Fruit fly (Drosophila melanogaster) whole organism, embryonic: ENCODE data around the gene eIF3i.

ENCODE experiments used
- ATbp ChIP-seq: fragments of 200-800 bp; sonication (Bioruptor generic); optimal IDR thresholded peaks from 2 replicates; lab custom pipeline; 2017; ENCODE audit warnings: missing biosample characterization, mild to moderate bottlenecking, missing genetic modification characterization, missing genetic modification reagents
- Atf6 ChIP-seq: fragments of 200-800 bp; sonication (Bioruptor generic); IDR thresholded peaks from 2 replicates; pipeline ENCODE4 v1.3.6; 2022; ENCODE audit warnings: missing biosample characterization, missing genetic modification characterization
- CG10147 ChIP-seq: fragments of 200-800 bp; sonication (Bioruptor generic); optimal IDR thresholded peaks from 2 replicates; lab custom pipeline; 2019; ENCODE audit warnings: missing biosample characterization, mild to moderate bottlenecking, missing genetic modification characterization, moderate library complexity
- CG10321 ChIP-seq: fragments of 200-800 bp; sonication (Bioruptor generic); IDR thresholded peaks from 2 replicates; pipeline ENCODE4 v1.3.6; 2022; ENCODE audit warnings: missing biosample characterization, missing genetic modification characterization
- CG10462 ChIP-seq: fragments of 200-800 bp; sonication (Bioruptor generic); optimal IDR thresholded peaks from 2 replicates; lab custom pipeline; 2016; ENCODE audit warnings: missing biosample characterization, missing genetic modification characterization
- CG10565 ChIP-seq: fragments of 200-800 bp; sonication (Bioruptor generic); optimal IDR thresholded peaks from 3 replicates; lab custom pipeline; 2016; ENCODE audit warnings: missing biosample characterization, mild to moderate bottlenecking, missing genetic modification characterization
- CG14014 ChIP-seq: fragments of 200-800 bp; sonication (Bioruptor generic); IDR thresholded peaks from 2 replicates; pipeline ENCODE4 v1.3.6; 2022; ENCODE audit warnings: missing biosample characterization, missing genetic modification characterization
- CG14050 ChIP-seq: fragments of 200-800 bp; sonication (Bioruptor generic); IDR thresholded peaks from 3 replicates; pipeline ENCODE4 v1.3.6; 2022; ENCODE audit warnings: missing biosample characterization, missing genetic modification characterization
- CG1603 ChIP-seq: fragments of 200-800 bp; sonication (Bioruptor generic); optimal IDR thresholded peaks from 2 replicates; lab custom pipeline; 2019; ENCODE audit warnings: missing biosample characterization, mild to moderate bottlenecking, missing genetic modification characterization, moderate library complexity
- CG16815 ChIP-seq: fragments of 200-800 bp; sonication (Bioruptor generic); optimal IDR thresholded peaks from 3 replicates; lab custom pipeline; 2017; ENCODE audit warnings: missing biosample characterization, mild to moderate bottlenecking, missing genetic modification characterization
- CG18262 ChIP-seq: fragments of 200-800 bp; optimal IDR thresholded peaks from 3 replicates; lab custom pipeline; 2019; ENCODE audit warnings: missing biosample characterization, mild to moderate bottlenecking, missing genetic modification characterization, moderate library complexity
- CG31224 ChIP-seq: fragments of 200-800 bp; sonication (Bioruptor generic); IDR thresholded peaks from 2 replicates; pipeline ENCODE4 v1.3.6; 2022; ENCODE audit warnings: missing biosample characterization, missing genetic modification characterization
- CG34422 ChIP-seq: fragments of 200-800 bp; sonication (Bioruptor generic); IDR thresholded peaks from 3 replicates; pipeline ENCODE4 v1.3.6; 2022; ENCODE audit warnings: missing biosample characterization, missing genetic modification characterization
- CG4328 ChIP-seq: fragments of 200-800 bp; sonication (Bioruptor generic); optimal IDR thresholded peaks from 3 replicates; lab custom pipeline; 2017; ENCODE audit warnings: missing biosample characterization, missing genetic modification reagents, missing genetic modification characterization
- CG6272 ChIP-seq: fragments of 200-800 bp; sonication (Bioruptor generic); IDR thresholded peaks from 2 replicates; pipeline ENCODE4 v1.3.6; 2022; ENCODE audit warnings: missing biosample characterization, missing genetic modification characterization
- CG6813 ChIP-seq: fragments of 200-800 bp; sonication (Bioruptor generic); optimal IDR thresholded peaks from 2 replicates; lab custom pipeline; 2017; ENCODE audit warnings: missing biosample characterization, missing genetic modification characterization, mild to moderate bottlenecking, moderate library complexity, missing genetic modification reagents
- CG8478 ChIP-seq: fragments of >200 bp; optimal IDR thresholded peaks from 2 replicates; lab custom pipeline; 2018
- CG9817 ChIP-seq: fragments of 200-800 bp; sonication (Bioruptor generic); optimal IDR thresholded peaks from 2 replicates; lab custom pipeline; 2018; ENCODE audit warnings: missing biosample characterization, mild to moderate bottlenecking, missing genetic modification characterization, moderate library complexity
- CG9932 ChIP-seq: fragments of 200-800 bp; sonication (Bioruptor generic); IDR thresholded peaks from 2 replicates; pipeline ENCODE4 v1.3.6; 2022; ENCODE audit warnings: missing biosample characterization, missing genetic modification characterization
- Chrac-16 ChIP-seq: fragments of 200-800 bp; sonication (Bioruptor generic); optimal IDR thresholded peaks from 3 replicates; lab custom pipeline; 2016; ENCODE audit warnings: missing biosample characterization, missing genetic modification characterization
- ERR ChIP-seq: fragments of 200-800 bp; sonication (Bioruptor generic); optimal IDR thresholded peaks from 2 replicates; lab custom pipeline; 2016; ENCODE audit warnings: missing biosample characterization, missing genetic modification characterization
- Fer1 ChIP-seq: fragments of 200-800 bp; sonication (Bioruptor generic); optimal IDR thresholded peaks from 2 replicates; lab custom pipeline; 2017; ENCODE audit warnings: missing biosample characterization, mild to moderate bottlenecking, missing genetic modification characterization
- Fer2 ChIP-seq: fragments of 200-800 bp; sonication (Bioruptor generic); optimal IDR thresholded peaks from 2 replicates; lab custom pipeline; 2018; ENCODE audit warnings: missing biosample characterization, mild to moderate bottlenecking, missing genetic modification characterization, moderate library complexity
- H15 ChIP-seq: fragments of 200-800 bp; sonication (Bioruptor generic); IDR thresholded peaks from 3 replicates; pipeline ENCODE4 v1.3.6; 2022; ENCODE audit warnings: missing biosample characterization, missing genetic modification characterization
- Hmx ChIP-seq: fragments of 200-800 bp; sonication (Bioruptor generic); optimal IDR thresholded peaks from 2 replicates; lab custom pipeline; 2016; ENCODE audit warnings: missing biosample characterization, missing genetic modification characterization
- Kr ChIP-seq: fragments of 200-800 bp; sonication (Bioruptor generic); optimal IDR thresholded peaks from 2 replicates; lab custom pipeline; 2017; ENCODE audit warnings: missing biosample characterization, mild to moderate bottlenecking, missing genetic modification characterization
- MESR4 ChIP-seq: fragments of 200-800 bp; sonication (Bioruptor generic); optimal IDR thresholded peaks from 2 replicates; lab custom pipeline; 2018; ENCODE audit warnings: missing biosample characterization, mild to moderate bottlenecking, missing genetic modification characterization, moderate library complexity
- Optix ChIP-seq: fragments of 200-800 bp; sonication (Bioruptor generic); IDR thresholded peaks from 3 replicates; pipeline ENCODE4 v1.3.6; 2022; ENCODE audit warnings: missing biosample characterization, missing genetic modification characterization
- Six4 ChIP-seq: fragments of 200-800 bp; sonication (Bioruptor generic); optimal IDR thresholded peaks from 2 replicates; lab custom pipeline; 2016; ENCODE audit warnings: missing biosample characterization, missing genetic modification characterization
- ara ChIP-seq: fragments of 200-800 bp; sonication (Bioruptor generic); IDR thresholded peaks from 2 replicates; pipeline ENCODE4 v1.3.6; 2022; ENCODE audit warnings: missing biosample characterization, missing genetic modification characterization
- cad ChIP-seq: fragments of >200 bp; optimal IDR thresholded peaks from 2 replicates; lab custom pipeline; 2017; ENCODE audit warnings: missing biosample characterization, missing genetic modification characterization
- chinmo ChIP-seq: fragments of 200-800 bp; sonication (Bioruptor generic); IDR thresholded peaks from 4 replicates; pipeline ENCODE4 v1.3.6; 2022; ENCODE audit warnings: missing biosample characterization, missing genetic modification characterization; ENCODE audit not compliant: partially characterized antibody
- dati ChIP-seq: fragments of 200-800 bp; sonication (Bioruptor generic); IDR thresholded peaks from 2 replicates; pipeline ENCODE4 v1.3.6; 2022; ENCODE audit warnings: missing biosample characterization, missing genetic modification characterization
- en ChIP-seq: fragments of 200-800 bp; sonication (Bioruptor generic); optimal IDR thresholded peaks from 2 replicates; lab custom pipeline; 2016; ENCODE audit warnings: missing biosample characterization, missing genetic modification characterization
- fd3F ChIP-seq: fragments of 200-800 bp; sonication (Bioruptor generic); optimal IDR thresholded peaks from 2 replicates; lab custom pipeline; 2018; ENCODE audit warnings: missing biosample characterization, mild to moderate bottlenecking, missing genetic modification characterization, moderate library complexity
- ftz-f1 ChIP-seq: fragments of 200-800 bp; sonication (Bioruptor generic); optimal IDR thresholded peaks from 2 replicates; lab custom pipeline; 2016; ENCODE audit warnings: missing biosample characterization, missing genetic modification characterization
- gce ChIP-seq: fragments of 200-800 bp; sonication (Bioruptor generic); IDR thresholded peaks from 3 replicates; pipeline ENCODE4 v1.3.6; 2022; ENCODE audit warnings: missing biosample characterization, missing genetic modification characterization
- grau ChIP-seq: fragments of 200-800 bp; optimal IDR thresholded peaks from 3 replicates; lab custom pipeline; 2019; ENCODE audit warnings: missing biosample characterization, mild to moderate bottlenecking, missing genetic modification characterization, moderate library complexity
- hbn ChIP-seq: fragments of 200-800 bp; sonication (Bioruptor generic); IDR thresholded peaks from 2 replicates; pipeline ENCODE4 v1.3.6; 2022; ENCODE audit warnings: missing biosample characterization, missing genetic modification characterization; ENCODE audit not compliant: partially characterized antibody
- insv ChIP-seq, 2 experiments: fragments of 200-800 bp; sonication (Bioruptor generic); optimal IDR thresholded peaks; 3 replicates each; lab custom pipeline; 2016 to 2018; ENCODE audit warnings: missing biosample characterization in 2 of 2, missing genetic modification characterization in 2 of 2
- jing ChIP-seq: fragments of 200-800 bp; sonication (Bioruptor generic); optimal IDR thresholded peaks from 2 replicates; lab custom pipeline; 2018; ENCODE audit warnings: missing biosample characterization, mild to moderate bottlenecking, missing genetic modification characterization
- prd ChIP-seq, 3 experiments: fragments of >200 bp in 2 of 3; fragments of 200-800 bp in 1 of 3; sonication (Bioruptor generic) in 1 of 3; optimal IDR thresholded peaks in 2 of 3; IDR thresholded peaks in 1 of 3; 2 replicates in 2 of 3; 3 replicates in 1 of 3; pipeline versions ENCODE4 v1.3.6 to Lab custom; 2017 to 2022; ENCODE audit warnings: missing biosample characterization in 1 of 3, missing genetic modification characterization in 1 of 3
- sens ChIP-seq: fragments of 200-800 bp; sonication (Bioruptor generic); peaks from one replicate; lab custom pipeline; 2016; ENCODE audit warnings: missing biosample characterization, missing genetic modification characterization
- shn ChIP-seq: fragments of 200-800 bp; sonication (Bioruptor generic); optimal IDR thresholded peaks from 3 replicates; lab custom pipeline; 2016; ENCODE audit warnings: missing biosample characterization, missing genetic modification characterization
- slbo ChIP-seq: fragments of 200-800 bp; sonication (Bioruptor generic); IDR thresholded peaks from 2 replicates; pipeline ENCODE4 v1.3.6; 2022; ENCODE audit warnings: missing biosample characterization, missing genetic modification characterization
- sna ChIP-seq: fragments of 200-800 bp; sonication (Bioruptor generic); IDR thresholded peaks from 2 replicates; pipeline ENCODE4 v1.3.6; 2022; ENCODE audit warnings: missing biosample characterization, missing genetic modification characterization; ENCODE audit not compliant: partially characterized antibody
- tin ChIP-seq: fragments of 200-800 bp; sonication (Bioruptor generic); optimal IDR thresholded peaks from 3 replicates; lab custom pipeline; 2016; ENCODE audit warnings: missing biosample characterization, missing genetic modification characterization

eIF3i gene

DNA sequence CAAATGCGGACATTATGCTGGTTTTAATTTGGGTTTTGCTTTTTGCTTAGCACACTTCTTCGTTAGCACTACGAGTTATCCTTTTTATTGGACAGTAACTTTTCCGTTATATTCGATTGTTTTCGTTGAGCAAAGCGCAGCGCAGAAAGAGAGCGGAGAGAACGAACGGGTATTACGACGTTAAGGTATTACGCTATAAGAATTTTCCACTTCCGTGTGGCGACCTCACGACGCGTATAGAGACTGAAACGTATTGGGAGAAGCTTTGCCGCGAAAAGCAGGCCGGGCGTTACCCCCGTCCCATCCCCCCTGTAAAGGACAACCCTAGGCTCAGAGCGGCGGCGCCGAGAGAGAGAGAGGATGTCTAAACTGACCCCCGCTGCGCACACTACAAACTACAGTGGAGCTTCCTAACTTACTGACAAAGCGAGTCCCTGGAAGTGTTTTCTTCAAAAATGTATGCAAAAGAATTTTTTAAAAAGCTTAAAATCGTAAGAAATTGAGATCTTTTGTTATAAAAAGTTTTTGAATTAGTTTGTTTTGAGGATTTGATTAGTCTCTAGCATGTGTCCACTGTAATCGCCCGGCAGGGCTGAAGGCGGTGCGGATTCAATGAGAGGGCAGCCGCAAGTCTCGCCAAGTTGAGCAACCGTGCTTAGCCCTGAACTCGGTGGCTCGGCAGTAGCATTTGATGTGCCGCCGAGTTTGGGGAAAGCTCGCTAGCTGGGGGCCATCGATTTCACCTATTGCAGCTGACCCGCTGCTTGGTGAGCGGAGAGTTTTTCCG lies 37.3 kb upstream of the eIF3i start (continued):
- TF ChIP-seq jing (GFP tag; lab: Kevin White, UChicago), result peak; percentile 80
- TF ChIP-seq CG4328 (GFP tag; lab: Kevin White, UChicago), result peak; percentile 87
- peak; percentile 96 for TF ChIP-seq Atf6
- TF ChIP-seq CG14050 (GFP tag; lab: Robert Waterston, UW), result peak; percentile 92
- TF ChIP-seq CG18262 (tag; lab: Kevin White, UChicago), result peak; percentile 90
- peak; percentile 34 for TF ChIP-seq MESR4 (GFP tag; lab: Kevin White, UChicago)
- peak; percentile 94 for TF ChIP-seq CG6272 (GFP tag; lab: Robert Waterston, UW)
- TF ChIP-seq ATbp (GFP tag; lab: Kevin White, UChicago), result peak; percentile 93
- peak; percentile 79 for TF ChIP-seq ftz-f1 (GFP tag; lab: Kevin White, UChicago)
- peak; percentile 90 for TF ChIP-seq CG31224 (GFP tag; lab: Robert Waterston, UW)
- TF ChIP-seq en (GFP tag; lab: Kevin White, UChicago), result peak; percentile 81
- TF ChIP-seq CG9817 (tag; lab: Kevin White, UChicago), result peak; percentile 96
- TF ChIP-seq Fer1 (GFP tag; lab: Kevin White, UChicago), result peak; percentile 98
- peak; percentile 96 for TF ChIP-seq CG10147 (GFP tag; lab: Kevin White, UChicago)
- peak; percentile 94 for TF ChIP-seq CG6813 (GFP tag; lab: Kevin White, UChicago)
- TF ChIP-seq ERR, result peak; percentile 95
- TF ChIP-seq shn (GFP tag; lab: Kevin White, UChicago), result peak; percentile 91
- TF ChIP-seq Six4 (GFP tag; lab: Kevin White, UChicago), result peak; percentile 91
- TF ChIP-seq CG10462 (GFP tag; lab: Kevin White, UChicago), result peak; percentile 86
- TF ChIP-seq Kr (GFP tag; lab: Kevin White, UChicago), result no peak

DNA sequence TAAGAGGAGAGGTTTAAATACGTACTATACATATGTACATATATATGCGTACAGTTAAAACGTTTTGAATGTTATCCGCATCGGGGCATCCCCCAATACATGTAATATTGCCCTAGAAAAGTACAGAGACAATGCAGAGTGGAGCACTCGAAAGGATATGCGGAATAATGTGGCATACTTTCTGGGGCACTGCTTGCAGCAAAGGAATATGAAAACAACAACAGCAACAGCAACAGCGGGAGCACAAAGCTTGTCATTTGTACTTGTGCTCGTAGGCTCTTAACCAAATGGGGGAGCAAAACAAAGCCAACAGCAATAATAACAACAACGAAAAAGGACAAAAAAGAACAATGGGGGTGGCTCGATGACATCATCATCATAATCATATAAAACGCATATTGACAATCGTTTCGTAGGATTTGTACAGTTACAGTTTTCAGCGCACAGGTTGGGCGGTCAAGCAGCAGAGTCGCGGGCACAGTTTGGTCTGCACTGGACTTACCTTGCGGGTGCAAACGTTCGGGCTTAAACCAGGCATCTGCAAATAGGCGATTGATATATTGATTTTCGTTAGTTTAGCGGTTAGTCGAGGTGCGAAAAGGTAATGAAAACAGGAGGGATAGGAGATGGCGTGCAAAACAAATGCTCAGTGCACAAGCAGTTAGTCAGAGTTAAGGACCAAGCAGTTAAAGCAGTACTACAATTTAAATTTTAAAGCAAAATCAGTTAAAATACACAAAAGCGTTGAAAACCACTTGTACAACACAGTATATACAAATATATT lies 36.3 kb upstream of the eIF3i start:
- TF ChIP-seq CG10565 (GFP tag; lab: Kevin White, UChicago) (no peak), fd3F (no peak), cad (GFP tag; lab: Kevin White, UChicago) (peak; percentile 84), chinmo (GFP tag; lab: Robert Waterston, UW) (0 out of 4 replicates have a peak, but pooled peaks have one; percentile 21), CG34422 (GFP tag; lab: Robert Waterston, UW) (0 out of 3 replicates have a peak, but pooled peaks have one; percentile 24), Optix (GFP tag; lab: Robert Waterston, UW) (no peak), dati (no peak), Fer2 (tag; lab: Kevin White, UChicago) (no peak), grau (tag; lab: Kevin White, UChicago) (no peak), CG14014 (GFP tag; lab: Robert Waterston, UW) (no peak), CG9932 (GFP tag; lab: Robert Waterston, UW) (no peak), gce (no peak), CG8478 (lab: Kevin White, UChicago) (peak; percentile 78), CG1603 (tag; lab: Kevin White, UChicago) (no peak), ara (GFP tag; lab: Robert Waterston, UW) (no peak), prd (optimal IDR thresholded peaks at IDR 0.05; lab: Kevin White, UChicago) (no peak), prd (GFP tag; IDR thresholded peaks at IDR 0.05; lab: Robert Waterston, UW) (no peak), H15 (GFP tag; lab: Robert Waterston, UW) (no peak), sna (GFP tag; lab: Robert Waterston, UW) (no peak), CG16815 (no peak), slbo (GFP tag; lab: Robert Waterston, UW) (no peak), tin (GFP tag; lab: Kevin White, UChicago) (no peak), Chrac-16 (GFP tag; lab: Kevin White, UChicago) (no peak), Hmx (no peak), CG10321 (GFP tag; lab: Robert Waterston, UW) (no peak), hbn (GFP tag; lab: Robert Waterston, UW) (no peak), sens (peak; percentile 42), insv (GFP tag; optimal IDR thresholded peaks at IDR 0.05; lab: Kevin White, UChicago) (no peak)
